Fruit fly (Drosophila melanogaster): ENCODE data around the gene CG1647.

CG1647 gene

DNA sequence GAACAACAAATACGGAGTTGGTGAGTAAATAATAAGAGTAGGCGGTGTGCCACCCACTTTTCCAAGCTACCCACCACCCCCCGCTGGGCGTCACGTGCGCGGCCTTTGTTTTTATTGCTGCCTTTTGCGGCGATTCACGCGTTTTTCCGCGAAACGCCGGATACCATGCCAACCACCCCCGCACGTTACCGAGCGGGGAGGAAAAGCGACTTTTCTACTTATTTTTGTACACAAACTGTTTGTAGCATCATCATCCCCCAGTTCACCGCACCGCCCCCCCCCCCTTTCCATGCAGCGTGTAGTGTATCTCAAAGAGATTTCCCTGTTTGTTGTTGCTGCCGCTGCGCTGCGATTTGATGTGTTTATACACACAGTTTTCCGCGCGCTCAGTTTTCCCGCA is 26.0 kb downstream of the CG1647 start (continued):
- TF ChIP-seq CG14667 (GFP tag; IDR thresholded peaks at IDR 0.05) (no peak), rib (GFP tag; IDR thresholded peaks at IDR 0.05) (0 out of 2 replicates have a peak, but pooled peaks have one; percentile 28), Side (GFP tag; optimal IDR thresholded peaks at IDR 0.05) (no peak), psq (GFP tag; optimal IDR thresholded peaks at IDR 0.05) (no peak), CG13287 (GFP tag; IDR thresholded peaks at IDR 0.05; ENCODE audit: partially characterized antibody) (0 out of 2 replicates have a peak, but pooled peaks have one; percentile 6), CG30431 (GFP tag; optimal IDR thresholded peaks at IDR 0.05) (no peak), Bgb (GFP tag; IDR thresholded peaks at IDR 0.05; ENCODE audit: partially characterized antibody) (0 out of 2 replicates have a peak, but pooled peaks have one; percentile 19), CG18011 (GFP tag; optimal IDR thresholded peaks at IDR 0.05) (no peak), abd-A (tag; optimal IDR thresholded peaks at IDR 0.05) (peak; percentile 74), Bteb2 (GFP tag; optimal IDR thresholded peaks at IDR 0.05) (no peak), CG6175 (GFP tag; IDR thresholded peaks at IDR 0.05) (no peak), crol (GFP tag; IDR thresholded peaks at IDR 0.05) (peak; percentile 96), CG7357 (GFP tag; IDR thresholded peaks at IDR 0.05) (no peak), sr (GFP tag; IDR thresholded peaks at IDR 0.05) (peak; percentile 33; the same call in 1 of the 3 replicates), kni (GFP tag; optimal IDR thresholded peaks at IDR 0.05) (peak; percentile 9), crp (GFP tag; optimal IDR thresholded peaks at IDR 0.05) (no peak), MTF-1 (GFP tag; optimal IDR thresholded peaks at IDR 0.05; ENCODE audit: borderline replicate concordance) (no peak), CG3847 (GFP tag; IDR thresholded peaks at IDR 0.05) (no peak), z (GFP tag; IDR thresholded peaks at IDR 0.05) (0 out of 3 replicates have a peak, but pooled peaks have one; percentile 38), CG10543 (GFP tag; optimal IDR thresholded peaks at IDR 0.05) (peak; percentile 25), CG7963 (GFP tag; IDR thresholded peaks at IDR 0.05; ENCODE audit: partially characterized antibody) (no peak), Optix (GFP tag; IDR thresholded peaks at IDR 0.05) (no peak), Mad (GFP tag; optimal IDR thresholded peaks at IDR 0.05) (no peak), ttk (GFP tag; IDR thresholded peaks at IDR 0.05) (0 out of 2 replicates have a peak, but pooled peaks have one; percentile 15), CG10366 (GFP tag; IDR thresholded peaks at IDR 0.05) (no peak), CG17802 (tag; optimal IDR thresholded peaks at IDR 0.05) (no peak), CG11504 (tag; optimal IDR thresholded peaks at IDR 0.05) (peak; percentile 19), Adf1 (GFP tag; IDR thresholded peaks at IDR 0.05) (peak; percentile 12; the same call in 1 of the 2 replicates), CG4820 (GFP tag; optimal IDR thresholded peaks at IDR 0.05) (no peak), Aef1 (GFP tag; IDR thresholded peaks at IDR 0.05) (no peak), CG9817 (tag; optimal IDR thresholded peaks at IDR 0.05) (no peak), CG10274 (GFP tag; optimal IDR thresholded peaks at IDR 0.05) (no peak), Doc3 (GFP tag; IDR thresholded peaks at IDR 0.05; ENCODE audit: partially characterized antibody) (no peak), CG43689 (GFP tag; IDR thresholded peaks at IDR 0.05) (no peak), sens (GFP tag) (no peak), CG30403 (GFP tag; optimal IDR thresholded peaks at IDR 0.05) (no peak), seq (GFP tag; IDR thresholded peaks at IDR 0.05) (peak; percentile 52; the same call in 1 of the 2 replicates), Hr3 (GFP tag; optimal IDR thresholded peaks at IDR 0.05) (no peak), CG2116 (GFP tag; optimal IDR thresholded peaks at IDR 0.05) (no peak), phol (tag; optimal IDR thresholded peaks at IDR 0.05) (no peak), Hey (tag; optimal IDR thresholded peaks at IDR 0.05) (peak; percentile 95), CG4360 (GFP tag; IDR thresholded peaks at IDR 0.05) (peak; percentile 61), Neu2 (GFP tag; optimal IDR thresholded peaks at IDR 0.05; ENCODE audit: borderline replicate concordance) (no peak), Sox102F (GFP tag; optimal IDR thresholded peaks at IDR 0.05) (no peak), CG2199 (GFP tag; IDR thresholded peaks at IDR 0.05) (0 out of 3 replicates have a peak, but pooled peaks have one; percentile 43), CG15514 (GFP tag; optimal IDR thresholded peaks at IDR 0.05) (no peak), Atf6 (GFP tag; IDR thresholded peaks at IDR 0.05) (0 out of 2 replicates have a peak, but pooled peaks have one; percentile 11), YL-1 (GFP tag; optimal IDR thresholded peaks at IDR 0.05) (no peak), gfzf (GFP tag; optimal IDR thresholded peaks at IDR 0.05) (no peak), CG13123 (GFP tag; optimal IDR thresholded peaks at IDR 0.05) (no peak)
